Fruit fly (Drosophila melanogaster) whole organism, larva: ENCODE measurements around the gene CG45067.
A peak's percentile ranks its signal among the peaks of the same experiment; 100 is the strongest.

ENCODE experiments used
- noc ChIP-seq: fragments of 200-800 bp; sonication (Bioruptor generic); optimal IDR thresholded peaks from 3 replicates; lab custom pipeline; 2019; ENCODE audit warnings: missing biosample characterization, mild to moderate bottlenecking, missing genetic modification characterization, moderate library complexity

Gene CG45067

DNA sequence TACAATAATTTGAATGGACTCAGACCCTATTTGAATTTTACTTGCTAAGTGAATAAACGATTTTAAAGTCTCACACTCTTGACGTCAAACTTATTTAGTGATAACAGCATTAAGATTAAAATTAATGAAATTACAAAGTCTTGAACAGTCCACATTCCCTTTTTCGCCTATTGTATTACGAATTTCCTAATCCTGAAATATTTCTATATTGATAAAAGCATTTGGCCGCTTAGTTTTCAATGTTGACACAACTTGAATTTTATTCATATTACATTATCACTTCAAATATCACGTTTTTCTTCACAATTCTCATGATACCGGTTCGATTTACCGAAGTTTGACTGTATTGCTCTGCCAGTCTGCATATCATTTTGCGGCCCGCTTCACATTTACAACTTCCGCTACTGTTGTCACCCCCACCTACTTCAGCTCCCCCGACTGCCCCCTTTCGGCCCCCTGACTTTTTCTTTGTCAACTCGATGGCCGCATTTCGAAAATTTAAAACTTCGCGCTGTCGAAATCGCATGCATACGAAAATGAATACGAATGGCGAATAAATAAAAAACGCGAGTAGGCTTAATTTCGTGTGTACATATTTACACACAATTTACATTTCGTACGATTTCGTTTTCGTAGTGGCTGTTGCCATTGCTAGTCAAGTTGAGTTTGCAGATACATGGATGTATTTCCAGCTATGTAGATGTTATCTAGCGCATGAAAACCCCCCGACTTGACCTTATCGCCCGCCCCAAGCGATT is 35.7 kb downstream of the CG45067 start:
- TF ChIP-seq noc (tag; lab: Kevin White, UChicago), result peak; percentile 34

DNA sequence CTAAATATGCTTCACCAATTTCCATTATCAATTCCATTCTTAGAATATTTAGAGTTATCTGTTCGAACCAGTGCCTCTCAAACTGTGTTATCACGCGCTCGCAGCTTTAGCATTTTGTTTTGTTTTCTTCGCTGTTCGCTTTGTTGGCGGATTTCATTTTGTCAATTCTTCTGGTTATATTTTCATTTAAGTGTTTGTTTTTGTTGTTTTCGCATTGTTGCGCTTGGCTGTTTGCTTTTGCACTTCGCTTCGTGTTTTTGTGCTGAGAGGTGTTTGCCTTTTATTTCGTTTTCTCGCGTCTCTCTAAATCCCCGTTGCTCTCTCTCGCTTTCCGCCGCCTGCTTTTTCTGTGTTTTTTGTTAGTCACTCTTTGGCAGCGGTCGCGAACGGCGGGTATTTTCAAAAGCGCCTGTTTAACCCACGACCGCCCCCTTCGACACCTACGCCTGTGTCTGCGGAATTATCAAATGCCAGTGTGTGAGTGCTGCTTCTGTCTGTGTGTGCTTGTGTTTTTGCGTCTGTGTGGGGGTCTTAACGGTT is 36.6 kb downstream of the CG45067 start:
- TF ChIP-seq noc (tag; lab: Kevin White, UChicago), result peak; percentile 72

- no peak for TF ChIP-seq noc (tag; lab: Kevin White, UChicago)
Measured at dm6 chr3L:3076954-3077353, 37.3 kb downstream of the CG45067 start.

DNA sequence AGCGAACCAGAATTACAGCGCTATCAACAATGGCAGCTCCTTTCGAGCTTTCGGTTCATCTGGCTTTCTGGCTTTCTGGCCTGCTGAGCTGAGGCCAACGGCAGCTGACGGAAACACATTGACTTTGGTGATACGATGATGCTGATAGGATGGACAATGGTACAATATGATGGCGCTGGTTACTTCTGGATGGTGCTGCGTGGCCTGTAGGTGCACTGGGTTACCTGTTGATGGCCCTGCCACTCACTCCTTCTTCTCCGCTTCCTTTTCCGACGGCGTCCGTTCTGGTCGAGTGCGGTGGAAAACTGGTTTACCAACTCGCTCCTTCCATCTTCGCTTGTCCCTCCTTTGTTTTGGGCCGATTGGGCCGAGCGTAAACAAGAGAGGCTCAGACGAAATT is 39.5 kb downstream of the CG45067 start:
- TF ChIP-seq noc (tag; lab: Kevin White, UChicago), result no peak

DNA sequence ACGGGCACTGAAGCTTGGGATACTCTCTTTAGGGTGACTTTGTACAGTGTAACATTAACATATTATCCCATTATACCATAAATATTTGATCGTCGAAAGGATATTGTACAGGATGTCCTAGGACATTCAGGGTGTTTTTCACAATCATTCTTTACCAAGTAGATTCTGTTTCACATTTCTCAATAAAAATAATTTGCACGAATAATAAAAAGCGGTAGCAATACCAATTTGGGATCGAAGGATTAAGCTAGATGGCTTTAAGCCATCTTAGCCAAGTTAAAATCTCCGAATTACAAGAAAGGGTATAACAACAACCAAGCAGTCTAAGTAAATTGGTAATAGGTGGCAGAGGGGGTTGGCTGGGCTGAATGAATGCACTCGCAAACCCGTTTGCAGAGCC is 39.9 kb downstream of the CG45067 start:
- TF ChIP-seq noc (tag; lab: Kevin White, UChicago), result no peak

- no peak for TF ChIP-seq noc (tag; lab: Kevin White, UChicago)
Measured at dm6 chr3L:3073460-3073859, 40.8 kb downstream of the CG45067 start.

DNA sequence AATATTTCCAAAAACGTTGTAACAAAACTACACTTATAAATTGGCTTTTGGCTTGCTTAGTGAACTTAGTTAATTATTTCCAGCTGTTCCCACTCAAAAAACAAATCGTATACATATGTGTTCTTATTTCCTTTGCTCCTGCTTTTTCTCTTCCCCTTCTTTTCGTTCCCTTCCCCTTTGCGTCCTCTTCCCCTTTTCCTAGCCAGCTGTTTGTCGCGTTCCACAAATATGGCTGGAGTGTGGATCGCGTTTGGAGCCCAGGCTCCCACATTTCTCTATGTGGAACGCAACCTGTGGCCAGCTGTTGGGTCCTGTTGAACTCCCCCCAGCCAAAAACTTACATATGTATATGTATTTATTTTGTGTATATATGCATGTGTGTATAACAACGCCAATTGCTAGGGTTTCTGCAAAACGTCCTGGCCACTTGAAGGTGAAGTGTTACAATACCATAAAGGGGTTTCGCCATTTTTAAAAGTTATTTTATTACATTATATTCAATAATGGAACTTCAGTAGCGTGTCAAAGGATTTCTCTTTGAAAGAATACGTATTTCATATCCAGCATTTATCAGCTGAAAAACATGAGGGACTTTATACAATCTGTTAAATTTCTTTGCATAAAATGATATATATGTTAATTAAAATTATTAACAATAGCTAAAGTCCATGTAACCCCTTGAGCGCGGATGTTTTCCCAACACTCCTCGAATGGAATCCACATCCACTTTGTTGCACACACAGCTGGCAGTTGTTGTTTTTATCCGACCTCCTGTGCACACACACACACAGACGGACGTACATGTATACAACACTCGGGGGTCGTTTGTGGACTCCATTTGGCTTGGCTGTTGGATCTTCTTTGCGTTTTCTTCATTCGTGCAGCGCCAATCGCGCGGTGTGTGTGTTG is 42.3 kb downstream of the CG45067 start:
- TF ChIP-seq noc (tag; lab: Kevin White, UChicago), result no peak

dm6 chr3L:3070274-3071204 is 43.7 kb downstream of the CG45067 start, which contains the start of the genes CG32486 and PAN3:
Gene CG32486 (minus strand): TSS chr3L:3070839.
Gene PAN3 (plus strand): TSS chr3L:3071133.
- peak; percentile 35 for TF ChIP-seq noc (tag; lab: Kevin White, UChicago)

dm6 chr3L:3069774-3070173 is 44.5 kb downstream of the CG45067 start:
- TF ChIP-seq noc (tag; lab: Kevin White, UChicago), result no peak
